Worm (Caenorhabditis elegans): ENCODE measurements around the gene C53A5.13.
A peak's percentile ranks its signal among the peaks of the same experiment; 100 is the strongest.

Gene C53A5.13

ce11 chrV:14546569-14546968, at the start of gene C53A5.13:
C53A5.13 (plus strand) TSS chrV:14546869.
- TF ChIP-seq dmd-4 (tag; optimal IDR thresholded peaks at IDR 0.05; ENCODE audit: borderline replicate concordance) (no peak), ttx-3 (tag; optimal IDR thresholded peaks at IDR 0.05) (no peak), K09A11.1 (tag; optimal IDR thresholded peaks at IDR 0.05; ENCODE audit: insufficient read depth) (no peak), lin-11 (tag; optimal IDR thresholded peaks at IDR 0.05) (no peak), Y22D7AL.16 (tag; optimal IDR thresholded peaks at IDR 0.05) (no peak), hlh-30 (tag; optimal IDR thresholded peaks at IDR 0.05; ENCODE audit: insufficient read depth) (no peak), ceh-14 (tag; optimal IDR thresholded peaks at IDR 0.05) (no peak), ceh-34 (tag; optimal IDR thresholded peaks at IDR 0.05) (no peak), lim-6 (tag; optimal IDR thresholded peaks at IDR 0.05) (no peak), sdc-2 (tag; optimal IDR thresholded peaks at IDR 0.05) (no peak), rnt-1 (tag; optimal IDR thresholded peaks at IDR 0.05) (no peak), gmeb-2 (tag; optimal IDR thresholded peaks at IDR 0.05) (no peak), tbx-2 (tag; optimal IDR thresholded peaks at IDR 0.05) (no peak), ceh-2 (tag; optimal IDR thresholded peaks at IDR 0.05) (no peak), unc-42 (tag; optimal IDR thresholded peaks at IDR 0.05) (no peak), C38D4.7 (GFP tag; optimal IDR thresholded peaks at IDR 0.05) (no peak), K02D7.2 (tag; optimal IDR thresholded peaks at IDR 0.05) (no peak), ceh-31 (tag; optimal IDR thresholded peaks at IDR 0.05) (no peak), T23F11.4 (GFP tag; optimal IDR thresholded peaks at IDR 0.05) (no peak), ceh-45 (GFP tag; IDR thresholded peaks at IDR 0.05) (no peak)

- TF ChIP-seq nfya-1 (tag; optimal IDR thresholded peaks at IDR 0.05) (peak; percentile 32), sox-2 (GFP tag; IDR thresholded peaks at IDR 0.05) (no peak), ceh-31 (tag; optimal IDR thresholded peaks at IDR 0.05) (peak; percentile 29), tbx-2 (tag; optimal IDR thresholded peaks at IDR 0.05) (peak; percentile 40), elt-2 (tag; optimal IDR thresholded peaks at IDR 0.05) (peak; percentile 29), ceh-34 (tag; optimal IDR thresholded peaks at IDR 0.05) (peak; percentile 18), gmeb-2 (tag; optimal IDR thresholded peaks at IDR 0.05) (no peak)
Measured at ce11 chrV:14498204-14498603, 48.5 kb upstream of the C53A5.13 start.

- TF ChIP-seq sox-2 (GFP tag; IDR thresholded peaks at IDR 0.05) (no peak), unc-3 (GFP tag; conservative IDR thresholded peaks at IDR 0.05) (no peak), unc-3 (tag; optimal IDR thresholded peaks at IDR 0.05) (no peak), pat-9 (tag; optimal IDR thresholded peaks at IDR 0.05) (no peak), lim-6 (tag; optimal IDR thresholded peaks at IDR 0.05) (no peak), ceh-24 (tag; optimal IDR thresholded peaks at IDR 0.05) (no peak), fkh-6 (tag; optimal IDR thresholded peaks at IDR 0.05) (no peak), T23F11.4 (GFP tag; optimal IDR thresholded peaks at IDR 0.05) (no peak), rnt-1 (tag; optimal IDR thresholded peaks at IDR 0.05) (no peak)
Measured at ce11 chrV:14499074-14499864, 47.4 kb upstream of the C53A5.13 start.

- TF ChIP-seq C08G9.2 (tag; optimal IDR thresholded peaks at IDR 0.05) (no peak), ceh-31 (tag; optimal IDR thresholded peaks at IDR 0.05) (peak; percentile 15)
Measured at ce11 chrV:14500554-14500953, 46.1 kb upstream of the C53A5.13 start.

- TF ChIP-seq ets-4 (tag; optimal IDR thresholded peaks at IDR 0.05) (no peak), ref-2 (tag; optimal IDR thresholded peaks at IDR 0.05) (peak; percentile 34), ceh-22 (tag; optimal IDR thresholded peaks at IDR 0.05) (peak; percentile 8), zip-5 (tag; optimal IDR thresholded peaks at IDR 0.05) (no peak), C08G9.2 (tag; optimal IDR thresholded peaks at IDR 0.05) (no peak), ceh-9 (tag; optimal IDR thresholded peaks at IDR 0.05) (no peak), ceh-19 (GFP tag; optimal IDR thresholded peaks at IDR 0.05) (peak; percentile 15), mec-3 (tag; optimal IDR thresholded peaks at IDR 0.05; ENCODE audit: borderline replicate concordance) (no peak), tbx-2 (tag; optimal IDR thresholded peaks at IDR 0.05) (peak; percentile 8), syd-9 (tag; optimal IDR thresholded peaks at IDR 0.05) (peak; percentile 8), ceh-6 (GFP tag; optimal IDR thresholded peaks at IDR 0.05) (no peak), hlh-30 (tag; optimal IDR thresholded peaks at IDR 0.05; ENCODE audit: insufficient read depth) (no peak), dmd-4 (tag; optimal IDR thresholded peaks at IDR 0.05; ENCODE audit: borderline replicate concordance) (no peak), elt-2 (tag; optimal IDR thresholded peaks at IDR 0.05) (peak; percentile 31), ceh-31 (tag; optimal IDR thresholded peaks at IDR 0.05) (no peak)
Measured at ce11 chrV:14501136-14501535, 45.5 kb upstream of the C53A5.13 start, which contains the start of gene R02D5.24. R02D5.24 (plus strand) TSS chrV:14501340.
